Worm (Caenorhabditis elegans) whole organism, L3 larva: Measurements from ENCODE around the gene oac-46.

Experiments
- ZK546.5 ChIP-seq: sonication (generic microtip); optimal IDR thresholded peaks from 2 replicates; lab custom pipeline; 2017; ENCODE audit warnings: missing biosample characterization, missing genetic modification characterization
- ceh-82 ChIP-seq: fragments of 150-350 bp; optimal IDR thresholded peaks from 2 replicates; lab custom pipeline; 2014; ENCODE audit warnings: missing biosample characterization, missing genetic modification characterization
- fos-1 ChIP-seq: fragments of 150-350 bp; optimal IDR thresholded peaks from 2 replicates; lab custom pipeline; 2014; ENCODE audit warnings: missing biosample characterization, missing genetic modification characterization
- jun-1 ChIP-seq: fragments of 150-350 bp; optimal IDR thresholded peaks from 2 replicates; lab custom pipeline; 2014; ENCODE audit warnings: missing biosample characterization, missing genetic modification reagents, missing genetic modification characterization
- lin-39 ChIP-seq: fragments of 150-350 bp; optimal IDR thresholded peaks from 2 replicates; lab custom pipeline; 2018; ENCODE audit warnings: missing biosample characterization, missing genetic modification reagents, missing genetic modification characterization
- mdl-1 ChIP-seq: fragments of 150-350 bp; optimal IDR thresholded peaks from 2 replicates; lab custom pipeline; 2014; ENCODE audit warnings: missing biosample characterization, missing genetic modification characterization
- nhr-23 ChIP-seq: fragments of 150-350 bp; optimal IDR thresholded peaks from 2 replicates; lab custom pipeline; 2014; ENCODE audit warnings: missing biosample characterization, missing genetic modification reagents, missing genetic modification characterization
- nhr-28 ChIP-seq: fragments of 150-350 bp; optimal IDR thresholded peaks from 2 replicates; lab custom pipeline; 2014; ENCODE audit warnings: missing biosample characterization, missing genetic modification characterization
- zag-1 ChIP-seq: fragments of 150-350 bp; optimal IDR thresholded peaks from 2 replicates; lab custom pipeline; 2014; ENCODE audit warnings: missing biosample characterization, missing genetic modification characterization

DNA sequence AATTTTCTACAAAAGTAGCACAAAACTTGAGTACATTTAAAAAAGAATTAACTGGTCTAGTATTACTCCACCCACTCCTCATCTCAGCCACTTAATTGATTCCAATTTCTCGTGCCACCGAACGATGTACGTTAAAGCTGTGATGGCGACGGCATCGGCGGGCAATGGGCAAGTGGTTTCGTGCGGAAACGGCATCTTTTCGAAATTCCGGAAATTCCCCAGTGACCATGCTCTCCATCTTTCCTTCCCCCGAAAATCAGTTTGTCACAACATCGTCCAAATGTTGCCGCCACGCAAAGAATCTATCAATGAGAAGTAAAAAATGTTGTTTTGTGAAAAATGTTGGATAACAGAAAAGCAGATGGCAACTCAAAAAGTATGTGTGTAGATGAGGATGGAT is 19.0 kb downstream of the oac-46 start:
- TF ChIP-seq ceh-82 (tag; lab: Kevin White, UChicago), result no peak
- TF ChIP-seq fos-1 (tag; lab: Kevin White, UChicago), result no peak
- no peak for TF ChIP-seq jun-1
- peak; percentile 16 for TF ChIP-seq lin-39 (tag; lab: Kevin White, UChicago)
- TF ChIP-seq zag-1 (tag; lab: Kevin White, UChicago), result no peak
- TF ChIP-seq nhr-28 (tag; lab: Kevin White, UChicago), result no peak
- no peak for TF ChIP-seq mdl-1 (tag; lab: Kevin White, UChicago)
- TF ChIP-seq ZK546.5 (tag; lab: Kevin White, UChicago), result no peak
- TF ChIP-seq nhr-23 (tag; lab: Kevin White, UChicago), result no peak
